Worm (Caenorhabditis elegans) whole organism, dauer: ENCODE data around the gene srh-246.

Experiments
- unc-62 ChIP-seq: sonication (generic microtip); optimal IDR thresholded peaks from 2 replicates; lab custom pipeline; 2017; ENCODE audit warnings: missing biosample characterization, missing genetic modification reagents, missing genetic modification characterization

The srh-246 gene

DNA sequence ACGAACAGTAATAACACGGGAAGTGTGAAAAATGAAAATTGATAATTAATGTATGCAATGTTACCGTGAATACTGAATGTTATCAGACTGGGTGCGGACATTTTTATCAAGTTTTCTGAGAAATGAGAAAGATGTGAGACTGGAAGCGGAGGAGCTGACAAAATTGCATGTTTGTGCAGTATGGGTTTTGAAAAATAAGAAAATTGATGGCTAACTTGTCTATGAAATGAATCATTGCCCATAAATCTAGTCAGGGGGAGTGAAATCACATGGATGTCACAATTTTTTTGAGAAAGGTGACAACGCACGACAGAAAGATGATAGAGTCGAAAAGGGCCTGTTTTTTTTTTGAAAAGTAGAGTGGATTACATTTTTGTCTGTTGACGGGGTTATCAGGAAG, 13.8 kb upstream of the srh-246 start, which contains the start of gene sru-24:
Gene sru-24 (minus strand): TSS at position 101 of the 400 bp plus-strand sequence.
- no peak for TF ChIP-seq unc-62 (GFP tag; lab: Kevin White, UChicago)

DNA sequence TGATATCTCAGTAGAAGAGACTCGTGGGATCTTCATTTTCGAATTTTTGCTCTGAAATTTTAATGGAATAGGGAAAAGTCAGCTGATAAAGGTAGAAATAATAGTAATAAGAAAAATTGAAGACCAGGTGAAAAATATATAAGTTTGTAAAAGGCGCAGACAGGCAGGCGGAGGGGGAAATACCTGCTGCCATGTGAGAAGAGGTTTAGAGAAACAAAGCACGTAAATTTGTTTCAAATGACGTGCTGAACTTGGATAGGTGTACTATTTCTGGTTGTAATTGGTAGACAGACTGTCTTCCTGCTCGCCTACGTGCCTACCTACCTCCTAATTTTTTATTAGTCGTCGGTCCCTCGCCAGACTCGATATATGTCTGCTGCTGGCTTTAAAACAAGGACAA, 9.9 kb upstream of the srh-246 start, which contains the start of gene nhr-180:
Gene nhr-180 (minus strand): TSS at position 52 of the 400 bp plus-strand sequence.
- TF ChIP-seq unc-62 (GFP tag; lab: Kevin White, UChicago) = no peak

DNA sequence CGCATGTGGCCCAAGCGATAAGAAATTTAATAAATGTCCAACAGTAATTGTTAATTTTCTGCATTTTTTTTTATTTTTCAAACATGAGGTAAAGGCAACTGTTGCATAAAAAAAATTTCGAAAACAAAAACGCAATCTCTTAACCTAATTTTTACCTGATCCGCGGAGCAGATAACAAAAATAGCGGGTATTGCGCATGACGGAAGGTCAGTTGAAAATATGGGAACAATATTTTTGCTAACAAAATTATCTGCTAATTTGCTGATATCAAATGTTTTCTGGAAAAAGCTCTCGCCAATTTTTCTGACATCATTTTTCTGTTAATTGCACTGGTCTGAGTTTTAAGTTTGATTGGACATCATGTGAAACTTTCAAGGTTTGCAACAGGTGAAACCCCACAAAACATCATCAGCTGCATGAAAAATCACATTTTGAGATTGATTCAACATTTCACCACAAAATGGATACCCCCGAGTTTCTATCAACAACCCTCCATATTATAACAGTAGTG, 6.8 kb upstream of the srh-246 start, which contains the start of the genes F31F4.11 and srh-266:
Gene F31F4.11 (minus strand): TSS at position 101 of the 511 bp plus-strand sequence.
Gene srh-266 (plus strand): TSS at position 461 of the 511 bp plus-strand sequence.
- TF ChIP-seq unc-62 (GFP tag; lab: Kevin White, UChicago) = no peak

DNA sequence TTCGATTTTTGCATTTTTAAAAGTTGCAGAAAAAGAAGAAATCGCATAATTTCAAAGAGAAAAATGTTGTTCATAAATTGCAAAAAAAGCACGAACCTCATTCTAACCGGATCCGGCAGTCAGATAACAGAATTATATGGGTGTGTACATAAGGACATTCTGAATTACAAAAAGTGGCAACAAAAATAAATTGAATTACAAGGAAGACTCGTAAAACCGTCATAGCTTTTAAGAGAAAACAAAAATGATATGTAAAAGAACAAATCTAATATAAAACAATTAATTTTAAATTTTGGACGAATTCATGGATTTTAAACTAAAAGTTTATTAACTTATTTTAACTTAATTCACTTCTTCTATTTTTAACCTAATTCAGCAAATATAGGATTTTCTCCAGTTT, 2.6 kb upstream of the srh-246 start, which contains the start of gene F31F4.17:
Gene F31F4.17 (minus strand): TSS at position 101 of the 400 bp plus-strand sequence.
- TF ChIP-seq unc-62 (GFP tag; lab: Kevin White, UChicago) = no peak

DNA sequence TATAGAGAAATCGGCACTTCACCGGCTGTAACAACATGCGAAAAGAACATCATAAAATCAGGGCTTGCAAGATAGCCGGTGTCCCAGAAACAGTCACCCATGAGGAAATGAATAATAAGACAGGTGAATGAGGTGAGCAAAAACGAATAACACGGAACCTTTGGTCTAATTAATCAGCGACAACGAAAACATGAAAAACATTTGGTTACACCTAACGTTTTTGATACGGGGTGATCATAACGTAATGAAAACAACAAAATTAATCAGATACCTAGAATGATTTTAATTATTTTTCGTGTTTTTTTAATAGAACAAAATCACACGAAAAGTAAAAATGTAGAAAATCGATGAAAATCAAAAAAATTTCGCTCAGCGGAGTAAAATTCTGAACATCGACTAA, 1.8 kb downstream of the srh-246 start, which contains the start of gene srh-245:
Gene srh-245 (minus strand): TSS at position 101 of the 400 bp plus-strand sequence.
- no peak for TF ChIP-seq unc-62 (GFP tag; lab: Kevin White, UChicago)

DNA sequence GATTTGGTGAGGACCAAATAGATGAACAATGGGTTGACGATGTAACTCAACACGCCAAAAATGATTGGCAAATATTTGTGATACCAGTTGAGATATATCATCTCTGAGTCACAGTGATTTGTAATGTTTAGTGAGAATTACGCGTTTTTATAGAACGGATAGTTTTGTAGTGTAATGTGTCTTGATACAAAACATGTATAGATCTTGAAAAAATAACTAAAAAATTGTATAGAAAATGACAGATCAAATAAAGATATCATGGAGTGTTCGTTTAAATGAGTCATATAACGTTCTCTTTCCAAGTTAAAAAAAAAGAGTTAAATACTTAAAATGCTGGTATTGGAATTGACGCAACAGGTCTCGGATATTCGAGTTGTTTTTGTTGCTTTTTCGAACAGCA, 3.2 kb downstream of the srh-246 start, which contains the start of gene srj-6:
Gene srj-6 (minus strand): TSS at position 101 of the 400 bp plus-strand sequence.
- no peak for TF ChIP-seq unc-62 (GFP tag; lab: Kevin White, UChicago)

DNA sequence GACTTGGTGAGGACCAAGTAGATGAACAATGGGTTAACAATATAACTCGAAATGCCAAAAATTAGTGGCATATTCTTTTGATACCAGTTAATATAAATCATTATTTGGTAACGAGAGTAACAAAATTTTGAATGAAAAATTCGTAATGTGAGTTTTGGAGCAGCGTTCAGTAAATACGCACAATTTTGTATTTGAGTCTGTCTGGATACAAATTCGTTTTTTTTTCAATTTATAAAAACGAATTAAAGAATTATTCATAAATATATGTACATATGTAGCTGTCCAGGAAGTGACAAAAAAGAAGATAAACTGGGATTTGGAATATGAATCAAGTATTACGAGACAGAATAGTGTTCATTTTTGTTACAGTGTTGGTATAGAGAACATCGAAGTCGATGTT, 4.6 kb downstream of the srh-246 start, which contains the start of gene srj-5:
Gene srj-5 (minus strand): TSS at position 101 of the 400 bp plus-strand sequence.
- TF ChIP-seq unc-62 (GFP tag; lab: Kevin White, UChicago) = no peak

DNA sequence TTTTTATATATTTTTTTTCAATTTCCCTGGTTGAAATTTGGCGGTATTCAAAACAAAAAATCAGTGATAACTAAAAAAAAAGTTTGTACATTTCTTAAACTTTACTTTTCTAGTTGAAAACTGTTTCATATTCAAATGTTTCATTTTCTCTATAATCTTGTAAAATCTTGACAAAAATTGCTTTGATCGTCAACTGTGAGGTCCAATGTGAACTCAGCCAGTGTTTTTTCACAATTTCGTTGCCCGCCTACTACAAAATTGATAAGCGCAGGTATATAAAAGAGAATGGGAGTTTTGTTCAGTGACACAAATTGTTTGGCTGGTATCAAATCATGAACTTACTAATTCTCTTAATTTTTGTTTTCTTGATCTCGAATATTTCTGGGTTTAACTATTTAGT, 10.7 kb downstream of the srh-246 start, which contains the start of gene ugt-42:
Gene ugt-42 (plus strand): TSS at position 301 of the 400 bp plus-strand sequence.
- TF ChIP-seq unc-62 (GFP tag; lab: Kevin White, UChicago) = no peak

DNA sequence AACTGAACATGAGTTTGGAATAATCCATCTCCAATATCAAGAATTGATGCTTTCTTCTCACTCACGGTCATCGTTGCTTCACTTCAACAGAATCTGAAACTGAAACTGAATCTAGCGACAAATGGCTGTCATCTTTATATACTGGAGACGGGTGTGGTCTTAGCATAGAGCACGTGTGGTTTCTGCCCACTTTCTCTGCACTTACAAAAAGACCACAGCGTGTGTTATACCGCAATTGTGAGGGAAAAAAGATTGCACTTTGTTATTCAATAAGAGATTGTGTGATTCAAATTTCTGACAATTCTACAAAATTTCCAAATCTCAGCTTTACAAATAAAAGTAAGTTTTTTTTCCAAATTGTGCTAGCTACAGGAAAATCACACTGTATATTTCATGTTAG, 11.4 kb downstream of the srh-246 start, which contains the start of gene F48G7.12:
Gene F48G7.12 (minus strand): TSS at position 101 of the 400 bp plus-strand sequence.
- no peak for TF ChIP-seq unc-62 (GFP tag; lab: Kevin White, UChicago)

DNA sequence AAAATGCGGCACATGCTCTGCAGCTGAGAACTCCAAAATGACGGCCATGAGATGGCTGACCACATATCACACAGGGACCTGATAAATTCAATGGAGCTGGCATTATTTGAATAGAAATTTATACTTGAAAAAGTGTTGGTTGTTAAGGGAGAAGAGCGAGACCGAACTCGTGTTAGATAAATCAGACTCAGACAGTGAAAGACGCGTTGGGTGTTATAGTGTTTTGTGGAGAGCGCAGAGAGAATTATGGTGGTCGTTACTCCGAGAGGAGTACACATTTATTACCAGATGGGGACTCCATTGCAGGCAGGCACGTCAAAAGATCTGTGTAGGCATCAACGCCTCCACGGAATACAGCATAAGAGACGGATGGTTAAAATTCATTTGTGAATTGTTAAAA, 14.8 kb downstream of the srh-246 start, which contains the start of gene nhr-190:
Gene nhr-190 (minus strand): TSS at position 175 of the 400 bp plus-strand sequence.
- TF ChIP-seq unc-62 (GFP tag; lab: Kevin White, UChicago) = no peak

DNA sequence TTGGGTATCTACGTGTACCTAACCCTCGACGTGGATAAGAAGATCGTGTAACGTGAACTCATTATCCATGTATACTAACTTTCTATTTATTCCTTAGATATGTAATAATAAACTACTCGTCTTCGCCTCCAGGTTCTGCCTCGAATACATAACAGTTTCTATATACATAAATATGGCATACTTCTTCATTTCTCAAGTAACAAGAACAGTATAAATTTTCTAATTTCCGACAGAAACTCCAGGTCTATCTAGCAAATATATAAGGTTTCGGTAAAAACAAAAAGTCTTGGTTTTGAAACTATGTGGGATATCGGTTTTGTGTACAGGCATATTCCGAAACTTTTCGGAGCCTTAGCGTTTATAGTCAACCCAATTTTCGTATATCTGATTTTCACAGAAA, 19.2 kb downstream of the srh-246 start, which contains the start of gene srj-37:
Gene srj-37 (plus strand): TSS at position 301 of the 400 bp plus-strand sequence.
- no peak for TF ChIP-seq unc-62 (GFP tag; lab: Kevin White, UChicago)

DNA sequence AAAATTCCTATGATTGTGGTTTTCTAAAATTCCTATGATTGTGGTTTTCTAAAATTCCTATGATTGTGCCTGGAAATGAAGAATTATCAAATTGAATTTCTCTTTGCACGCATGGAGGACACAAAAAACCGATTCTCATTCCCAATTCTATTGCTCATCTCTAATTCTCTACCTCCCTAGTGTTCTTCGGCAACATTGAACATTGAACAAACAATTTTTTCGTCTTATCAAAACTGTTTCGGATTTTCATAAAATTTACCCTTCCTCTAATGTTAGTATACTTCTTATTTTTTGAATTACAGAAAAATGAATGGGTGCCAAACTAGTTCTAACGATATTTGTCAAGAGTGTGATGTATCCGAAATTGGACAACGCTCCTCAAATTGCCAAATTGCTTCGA, 21.3 kb downstream of the srh-246 start, which contains the start of gene pals-31:
Gene pals-31 (plus strand): TSS at position 301 of the 400 bp plus-strand sequence.
- TF ChIP-seq unc-62 (GFP tag; lab: Kevin White, UChicago) = no peak

DNA sequence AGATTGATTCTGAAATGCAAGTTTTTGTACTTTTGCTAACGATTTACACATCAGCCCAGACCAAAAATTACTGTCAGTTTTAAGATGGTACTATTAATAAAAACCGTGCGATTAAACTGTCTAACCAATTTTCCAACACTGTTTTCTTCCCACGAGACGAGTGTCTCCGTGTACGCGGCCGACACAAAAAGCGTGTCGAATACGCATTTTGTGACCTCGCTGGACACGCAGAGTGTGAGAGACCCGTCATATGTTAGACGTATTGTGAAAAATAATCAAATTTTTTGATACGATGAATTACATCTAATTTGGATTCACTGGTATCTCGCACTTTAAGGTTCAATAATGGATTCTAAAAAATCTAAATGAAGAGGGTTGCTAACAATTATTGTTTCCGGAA, 21.9 kb downstream of the srh-246 start:
- no peak for TF ChIP-seq unc-62 (GFP tag; lab: Kevin White, UChicago)

DNA sequence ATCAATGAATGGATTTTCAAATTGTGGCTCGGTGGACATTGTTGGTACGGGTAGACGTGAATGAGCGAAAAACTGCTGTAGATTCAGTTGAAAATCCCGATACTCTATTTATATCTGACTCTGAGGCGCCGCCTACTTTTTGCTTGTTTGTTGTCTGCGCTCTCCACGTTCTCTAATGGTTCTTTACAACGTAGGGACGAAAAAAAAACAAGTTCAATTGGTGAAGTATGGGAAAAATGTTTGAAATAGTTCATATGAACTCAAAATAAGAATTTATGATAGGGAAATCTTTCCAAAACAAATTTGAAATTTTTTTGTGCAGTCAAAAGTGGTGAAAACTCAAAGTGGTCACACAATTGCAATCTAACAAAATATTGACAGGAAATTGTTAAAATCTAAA, 22.7 kb downstream of the srh-246 start, which contains the start of gene F48G7.10:
Gene F48G7.10 (minus strand): TSS at position 101 of the 400 bp plus-strand sequence.
- TF ChIP-seq unc-62 (GFP tag; lab: Kevin White, UChicago) = no peak

DNA sequence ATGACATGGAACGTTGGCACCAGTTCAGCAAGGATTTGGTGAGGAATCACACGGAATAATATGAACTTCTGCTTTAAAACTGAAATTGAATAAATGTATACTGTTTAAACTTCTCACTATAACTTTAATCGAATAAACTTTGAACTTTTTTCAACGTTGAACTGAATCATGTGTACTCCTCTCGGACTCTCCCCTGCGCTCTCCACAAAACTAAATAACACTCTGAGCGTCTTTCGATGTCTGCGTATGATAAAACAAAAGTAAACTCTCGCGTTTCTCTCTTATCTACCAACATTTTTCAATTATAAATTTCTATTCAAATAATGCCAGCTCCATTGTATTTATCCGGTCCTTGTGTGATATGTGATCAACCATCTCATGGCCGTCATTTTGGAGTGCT, 25.7 kb downstream of the srh-246 start:
- TF ChIP-seq unc-62 (GFP tag; lab: Kevin White, UChicago) = no peak

DNA sequence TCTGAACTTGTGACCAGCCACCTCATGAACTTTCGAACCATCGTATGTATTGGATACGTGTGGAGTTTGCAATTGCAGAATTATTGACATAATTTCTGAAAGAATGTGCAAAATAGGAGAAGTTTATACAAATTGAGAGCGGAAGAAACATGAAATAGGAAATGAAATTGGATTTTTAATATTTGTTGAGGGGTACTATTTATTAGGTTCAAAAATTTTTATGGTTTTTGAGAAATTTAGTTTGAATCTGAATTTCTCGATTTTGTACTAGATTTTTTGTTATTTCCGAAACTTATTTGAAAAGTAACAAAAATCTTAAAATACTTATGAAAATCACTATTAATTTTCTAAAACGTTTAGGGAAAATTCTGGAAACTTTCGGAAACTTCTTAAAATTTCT, 29.1 kb downstream of the srh-246 start, which contains the start of gene F48G7.9:
Gene F48G7.9 (minus strand): TSS at position 101 of the 400 bp plus-strand sequence.
- TF ChIP-seq unc-62 (GFP tag; lab: Kevin White, UChicago) = no peak
